Fruit fly (Drosophila melanogaster): ENCODE measurements around the gene CG31704.
A peak's percentile ranks its signal among the peaks of the same experiment; 100 is the strongest.

The CG31704 gene

dm6 chr2L:11837413-11837812, 3.1 kb upstream of the CG31704 start, which contains the start of gene Sfp33A2:
Sfp33A2 (plus strand) TSS chr2L:11837713.
- TF ChIP-seq CG1529 (GFP tag; optimal IDR thresholded peaks at IDR 0.05) (no peak), hb (GFP tag; IDR thresholded peaks at IDR 0.05; ENCODE audit: partially characterized antibody) (no peak), CG15011 (GFP tag; optimal IDR thresholded peaks at IDR 0.05) (no peak), cad (GFP tag; optimal IDR thresholded peaks at IDR 0.05) (no peak), CG9876 (GFP tag; optimal IDR thresholded peaks at IDR 0.05) (no peak)

- no peak for TF ChIP-seq CG31388 (GFP tag; optimal IDR thresholded peaks at IDR 0.05)
- no peak for TF ChIP-seq otp (GFP tag; IDR thresholded peaks at IDR 0.05)
- no peak for TF ChIP-seq aop (GFP tag; IDR thresholded peaks at IDR 0.05)
- TF ChIP-seq lab (GFP tag; optimal IDR thresholded peaks at IDR 0.05) = no peak
- no peak for TF ChIP-seq twi (tag; optimal IDR thresholded peaks at IDR 0.05)
- TF ChIP-seq CG6272 (GFP tag; IDR thresholded peaks at IDR 0.05) = no peak
- TF ChIP-seq Nf-YB (GFP tag; optimal IDR thresholded peaks at IDR 0.05) = no peak
- no peak for TF ChIP-seq CG18764 (GFP tag; optimal IDR thresholded peaks at IDR 0.05)
- no peak for TF ChIP-seq Trl (optimal IDR thresholded peaks at IDR 0.05)
- TF ChIP-seq Trl (GFP tag; optimal IDR thresholded peaks at IDR 0.05) = no peak
- no peak for TF ChIP-seq NK7.1 (GFP tag; optimal IDR thresholded peaks at IDR 0.05)
- TF ChIP-seq CG11504 (tag; optimal IDR thresholded peaks at IDR 0.05) = no peak
- TF ChIP-seq Aef1 (GFP tag; IDR thresholded peaks at IDR 0.05) = no peak
- no peak for TF ChIP-seq caup (GFP tag; optimal IDR thresholded peaks at IDR 0.05; ENCODE audit: severe bottlenecking)
- no peak for TF ChIP-seq Taf1 (GFP tag; IDR thresholded peaks at IDR 0.05)
- TF ChIP-seq PHDP (tag; optimal IDR thresholded peaks at IDR 0.05) = no peak
Observed at dm6 chr2L:11839612-11840011, 879 bp upstream of the CG31704 start, which contains the start of gene Sfp33A3. Sfp33A3 (plus strand) TSS chr2L:11839912.

- TF ChIP-seq klu (GFP tag; IDR thresholded peaks at IDR 0.05) (no peak), psq (GFP tag; optimal IDR thresholded peaks at IDR 0.05) (no peak), CG11085 (GFP tag; IDR thresholded peaks at IDR 0.05) (0 out of 2 replicates have a peak, but pooled peaks have one; percentile 33), gem (tag; optimal IDR thresholded peaks at IDR 0.05) (peak; percentile 0), HLH54F (GFP tag; optimal IDR thresholded peaks at IDR 0.05) (no peak), CG11723 (GFP tag; optimal IDR thresholded peaks at IDR 0.05) (no peak), Hmr (GFP tag; optimal IDR thresholded peaks at IDR 0.05) (no peak), ara (GFP tag; IDR thresholded peaks at IDR 0.05) (no peak), CG2120 (GFP tag; optimal IDR thresholded peaks at IDR 0.05) (peak; percentile 13), CG30431 (GFP tag; optimal IDR thresholded peaks at IDR 0.05) (no peak), Vsx1 (GFP tag; optimal IDR thresholded peaks at IDR 0.05) (no peak), CG12769 (tag; optimal IDR thresholded peaks at IDR 0.05) (no peak), ash1 (GFP tag; optimal IDR thresholded peaks at IDR 0.05) (no peak)
Observed at dm6 chr2L:11841538-11841937, 1.0 kb downstream of the CG31704 start.

DNA sequence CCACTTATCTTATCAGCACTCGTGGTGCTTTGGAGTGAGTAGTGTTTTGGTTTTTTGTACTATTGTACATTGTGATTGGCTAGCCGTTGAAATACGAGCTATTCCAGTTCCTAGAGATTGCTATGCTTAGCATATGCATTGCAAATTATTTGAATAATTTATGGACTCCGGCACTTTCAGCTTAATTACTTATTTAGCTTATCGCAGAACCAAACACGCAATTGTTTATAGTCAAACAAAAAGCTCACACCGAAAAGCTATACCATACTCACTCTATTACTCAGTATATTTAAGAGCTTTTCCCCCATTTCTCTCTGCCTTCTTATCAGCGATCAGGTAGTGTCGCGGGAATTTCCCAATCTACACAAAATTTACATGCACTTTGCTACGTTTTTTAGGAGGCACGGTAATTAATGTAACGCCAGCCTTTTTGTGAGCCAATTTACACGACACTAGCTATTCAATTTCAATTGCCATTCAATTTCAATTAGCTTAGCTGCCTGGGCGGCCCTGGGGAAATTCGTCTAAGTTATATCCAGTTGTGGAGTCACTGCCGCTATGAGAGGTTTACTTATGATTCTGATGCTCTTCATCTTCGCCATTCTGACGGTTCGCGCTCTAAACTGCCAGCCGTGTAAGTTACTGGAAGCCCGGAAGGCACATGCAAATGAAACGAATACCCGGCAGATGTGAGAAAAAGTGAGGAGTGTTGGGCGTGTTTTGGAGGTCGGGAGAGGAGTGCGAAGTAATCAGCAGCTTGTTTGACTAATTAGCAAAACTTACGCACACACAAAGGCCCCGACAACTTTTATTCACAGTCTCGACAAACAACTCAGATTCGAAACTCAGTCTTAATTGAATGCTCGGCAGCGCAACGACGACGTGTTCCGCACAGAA, 2.0 kb downstream of the CG31704 start, which contains the start of the genes CG44008, CG14933, CG46426 and CG42486:
CG44008 (minus strand) TSS at position 155 of the 897 bp plus-strand sequence.
CG14933 (plus strand) TSS at position 538 of the 897 bp plus-strand sequence.
CG46426 (plus strand) TSS at position 538 of the 897 bp plus-strand sequence.
CG42486 (plus strand) TSS at position 847 of the 897 bp plus-strand sequence.
- no peak for TF ChIP-seq stwl (tag; optimal IDR thresholded peaks at IDR 0.05)
- no peak for TF ChIP-seq yki (optimal IDR thresholded peaks at IDR 0.05)
- TF ChIP-seq CG7271 (tag; optimal IDR thresholded peaks at IDR 0.05) = no peak
- no peak for TF ChIP-seq Xbp1 (GFP tag; optimal IDR thresholded peaks at IDR 0.05)
- no peak for TF ChIP-seq tll (GFP tag; optimal IDR thresholded peaks at IDR 0.05)
- TF ChIP-seq br (optimal IDR thresholded peaks at IDR 0.05) = no peak
- no peak for TF ChIP-seq CG3065 (GFP tag; optimal IDR thresholded peaks at IDR 0.05)
- TF ChIP-seq Nf-YC (tag; optimal IDR thresholded peaks at IDR 0.05) = peak; percentile 61
- TF ChIP-seq Pdp1 (GFP tag; optimal IDR thresholded peaks at IDR 0.05) = no peak
- peak; percentile 8 for TF ChIP-seq CG10543 (GFP tag; optimal IDR thresholded peaks at IDR 0.05)
- TF ChIP-seq eve (GFP tag; optimal IDR thresholded peaks at IDR 0.05) = peak in 1 of 2 experiments; percentile 58
- TF ChIP-seq Sin3A (optimal IDR thresholded peaks at IDR 0.05) = no peak
- TF ChIP-seq Trl (optimal IDR thresholded peaks at IDR 0.05) = peak in 1 of 2 experiments; percentile 19
- TF ChIP-seq Trl (GFP tag; optimal IDR thresholded peaks at IDR 0.05) = no peak
- TF ChIP-seq lab (GFP tag; optimal IDR thresholded peaks at IDR 0.05) = no peak
- peak; percentile 24; the same call in 1 of the 4 replicates for TF ChIP-seq chinmo (GFP tag; IDR thresholded peaks at IDR 0.05; ENCODE audit: partially characterized antibody)
